Worm (Caenorhabditis elegans): ENCODE data around the gene cyn-2.
A peak's percentile ranks its signal among the peaks of the same experiment; 100 is the strongest.

The cyn-2 gene

ce11 chrIII:13718403-13718969 is 26.0 kb downstream of the cyn-2 start (continued):
- TF ChIP-seq hif-1 (tag; optimal IDR thresholded peaks at IDR 0.05) (no peak), ZK546.5 (tag; optimal IDR thresholded peaks at IDR 0.05) (no peak), ztf-11 (tag; optimal IDR thresholded peaks at IDR 0.05) (no peak)

DNA sequence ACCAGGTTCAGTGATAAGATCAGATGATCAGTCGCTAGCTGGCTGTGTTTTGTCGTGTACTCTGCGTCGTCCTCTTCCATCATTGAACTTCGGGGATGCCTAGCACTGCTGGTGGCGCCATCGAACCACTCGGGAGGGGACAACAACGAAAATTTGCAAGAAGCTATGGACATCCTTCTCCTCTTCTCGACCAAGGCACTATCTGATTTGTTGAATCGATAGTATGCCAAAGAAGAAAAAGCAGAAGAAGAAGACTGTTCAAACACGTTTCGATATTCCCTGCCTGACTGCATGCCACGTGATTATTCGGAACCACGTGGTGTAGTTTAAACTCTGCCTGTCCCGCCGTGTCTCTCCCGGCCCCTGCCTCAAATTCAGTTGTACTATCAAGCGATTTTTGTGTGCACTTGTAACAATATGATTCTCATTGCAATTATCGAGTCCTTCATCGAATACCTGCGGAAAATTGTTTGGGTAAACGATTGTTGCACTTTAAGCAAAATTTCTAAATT is 26.8 kb downstream of the cyn-2 start:
- TF ChIP-seq ceh-44 (GFP tag; IDR thresholded peaks at IDR 0.05) = no peak
- peak; percentile 9 for TF ChIP-seq dve-1 (tag; optimal IDR thresholded peaks at IDR 0.05; ENCODE audit: insufficient read depth)
- TF ChIP-seq jun-1 (tag; optimal IDR thresholded peaks at IDR 0.05) = no peak
- no peak for TF ChIP-seq dmd-8 (GFP tag; IDR thresholded peaks at IDR 0.05)
- TF ChIP-seq sdz-12 (GFP tag; optimal IDR thresholded peaks at IDR 0.05) = no peak
- no peak for TF ChIP-seq F10B5.3 (tag; optimal IDR thresholded peaks at IDR 0.05)
- TF ChIP-seq ama-1 (optimal IDR thresholded peaks at IDR 0.05) = no peak
- TF ChIP-seq nhr-111 (GFP tag; optimal IDR thresholded peaks at IDR 0.05) = no peak
- TF ChIP-seq madf-9 (GFP tag; conservative IDR thresholded peaks at IDR 0.05) = no peak
- TF ChIP-seq ZK546.5 (tag; optimal IDR thresholded peaks at IDR 0.05) = no peak
- TF ChIP-seq nhr-48 (tag; optimal IDR thresholded peaks at IDR 0.05) = peak; percentile 44
- TF ChIP-seq pha-4 (GFP tag; IDR thresholded peaks at IDR 0.05) = no peak
- TF ChIP-seq pha-4 (tag; optimal IDR thresholded peaks at IDR 0.05) = no peak
- no peak for TF ChIP-seq ZK337.2 (GFP tag; IDR thresholded peaks at IDR 0.05)
- TF ChIP-seq nhr-11 (tag; optimal IDR thresholded peaks at IDR 0.05) = no peak
- peak; percentile 11 for TF ChIP-seq mep-1 (tag; optimal IDR thresholded peaks at IDR 0.05)
- no peak for TF ChIP-seq unc-39 (tag; optimal IDR thresholded peaks at IDR 0.05)
- no peak for TF ChIP-seq nhr-6 (tag; optimal IDR thresholded peaks at IDR 0.05)
- TF ChIP-seq lir-3 (tag; optimal IDR thresholded peaks at IDR 0.05) = no peak
- no peak for TF ChIP-seq Y75B8A.6 (GFP tag; IDR thresholded peaks at IDR 0.05)
- peak; percentile 17; the same call in 1 of the 2 replicates for TF ChIP-seq set-16 (GFP tag; IDR thresholded peaks at IDR 0.05)
- TF ChIP-seq tra-1 (GFP tag; IDR thresholded peaks at IDR 0.05) = no peak
- no peak for TF ChIP-seq ceh-62 (tag; optimal IDR thresholded peaks at IDR 0.05)
- TF ChIP-seq nhr-76 (tag; optimal IDR thresholded peaks at IDR 0.05) = no peak
- no peak for TF ChIP-seq daf-8 (GFP tag; IDR thresholded peaks at IDR 0.05)
- no peak for TF ChIP-seq zfp-3 (GFP tag; conservative IDR thresholded peaks at IDR 0.05)
- TF ChIP-seq T26A8.4 (GFP tag; IDR thresholded peaks at IDR 0.05) = peak; percentile 38; the same call in 1 of the 2 replicates
- TF ChIP-seq saeg-2 (GFP tag; IDR thresholded peaks at IDR 0.05) = no peak
- peak; percentile 87 for TF ChIP-seq mxl-3 (GFP tag; optimal IDR thresholded peaks at IDR 0.05)
- peak; percentile 16 for TF ChIP-seq mes-2 (tag; optimal IDR thresholded peaks at IDR 0.05; ENCODE audit: poor library complexity, severe bottlenecking)
- TF ChIP-seq Y105C5A.15 (GFP tag; IDR thresholded peaks at IDR 0.05) = no peak
- TF ChIP-seq vab-7 (GFP tag; IDR thresholded peaks at IDR 0.05) = no peak
- TF ChIP-seq madf-5 (GFP tag; IDR thresholded peaks at IDR 0.05) = no peak
- TF ChIP-seq daf-16 (GFP tag; optimal IDR thresholded peaks at IDR 0.05) = no peak
- no peak for TF ChIP-seq daf-16 (tag; optimal IDR thresholded peaks at IDR 0.05)
- no peak for TF ChIP-seq rbr-2 (tag; optimal IDR thresholded peaks at IDR 0.05)
- TF ChIP-seq unc-130 (GFP tag; optimal IDR thresholded peaks at IDR 0.05) = no peak
- TF ChIP-seq F44E2.7 (GFP tag; IDR thresholded peaks at IDR 0.05) = no peak
- TF ChIP-seq F26F4.8 (GFP tag; conservative IDR thresholded peaks at IDR 0.05) = no peak
- TF ChIP-seq fos-1 (tag; optimal IDR thresholded peaks at IDR 0.05) = no peak
- TF ChIP-seq unc-62 (GFP tag; optimal IDR thresholded peaks at IDR 0.05 in 1 of 2) = no peak
- no peak for TF ChIP-seq unc-62 (tag; optimal IDR thresholded peaks at IDR 0.05)
- no peak for TF ChIP-seq attf-4 (tag; optimal IDR thresholded peaks at IDR 0.05)
- TF ChIP-seq nhr-77 (tag; optimal IDR thresholded peaks at IDR 0.05) = no peak
- TF ChIP-seq mxl-2 (GFP tag; conservative IDR thresholded peaks at IDR 0.05) = no peak
- no peak for TF ChIP-seq lin-15B (tag; optimal IDR thresholded peaks at IDR 0.05)
- no peak for TF ChIP-seq lin-13 (GFP tag; optimal IDR thresholded peaks at IDR 0.05)
- no peak for TF ChIP-seq php-3 (GFP tag; IDR thresholded peaks at IDR 0.05)
